Worm (Caenorhabditis elegans) whole organism, L4/young adult: Measurements from ENCODE around the gene plc-3.

ENCODE experiments used
- W03F9.2 ChIP-seq: fragments of 150-350 bp; optimal IDR thresholded peaks from 2 replicates; lab custom pipeline; 2014; ENCODE audit warnings: missing biosample characterization, missing genetic modification characterization
- dao-5 ChIP-seq: sonication (generic microtip); optimal IDR thresholded peaks from 2 replicates; lab custom pipeline; 2016; ENCODE audit warnings: missing genotype, missing genetic modification characterization, moderate library complexity, missing compliant biosample characterization
- him-1 ChIP-seq: sonication (generic microtip); optimal IDR thresholded peaks from 2 replicates; lab custom pipeline; 2016; ENCODE audit warnings: missing genotype, missing genetic modification reagents, missing genetic modification characterization, missing compliant biosample characterization

DNA sequence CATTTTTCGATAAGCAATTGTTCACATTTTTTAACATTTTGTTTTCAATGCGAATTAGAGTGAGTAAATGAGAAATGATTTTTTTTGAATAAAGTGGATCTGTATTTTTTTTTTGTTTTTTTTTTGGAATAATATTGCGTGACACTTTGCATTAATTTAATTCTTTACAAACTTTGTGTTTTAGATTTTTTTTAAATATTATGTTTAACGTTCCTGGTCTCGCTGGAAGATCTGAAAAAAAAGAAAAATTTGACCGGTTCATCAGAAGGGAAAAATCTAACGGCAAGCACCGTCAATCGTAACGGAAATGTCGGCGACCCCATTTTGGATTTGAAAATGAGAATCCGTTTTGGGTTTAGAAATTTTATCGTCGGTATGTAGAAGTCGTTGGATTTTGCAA, 33.3 kb upstream of the plc-3 start, which contains the start of gene cdc-25.4:
- TF ChIP-seq W03F9.2 (tag; lab: Kevin White, UChicago) (no peak), dao-5 (tag; lab: Kevin White, UChicago) (no peak), him-1 (tag; lab: Kevin White, UChicago) (no peak)
